Fruit fly (Drosophila melanogaster) S2 (cell line): ENCODE results near the gene Nop56.

Experiments used
- CG8478 ChIP-seq: fragments of >200 bp; optimal IDR thresholded peaks from 2 replicates; lab custom pipeline; 2018
- CTCF ChIP-seq, 2 experiments: fragments of >200 bp; optimal IDR thresholded peaks; 2 replicates each; lab custom pipeline; 2018

DNA sequence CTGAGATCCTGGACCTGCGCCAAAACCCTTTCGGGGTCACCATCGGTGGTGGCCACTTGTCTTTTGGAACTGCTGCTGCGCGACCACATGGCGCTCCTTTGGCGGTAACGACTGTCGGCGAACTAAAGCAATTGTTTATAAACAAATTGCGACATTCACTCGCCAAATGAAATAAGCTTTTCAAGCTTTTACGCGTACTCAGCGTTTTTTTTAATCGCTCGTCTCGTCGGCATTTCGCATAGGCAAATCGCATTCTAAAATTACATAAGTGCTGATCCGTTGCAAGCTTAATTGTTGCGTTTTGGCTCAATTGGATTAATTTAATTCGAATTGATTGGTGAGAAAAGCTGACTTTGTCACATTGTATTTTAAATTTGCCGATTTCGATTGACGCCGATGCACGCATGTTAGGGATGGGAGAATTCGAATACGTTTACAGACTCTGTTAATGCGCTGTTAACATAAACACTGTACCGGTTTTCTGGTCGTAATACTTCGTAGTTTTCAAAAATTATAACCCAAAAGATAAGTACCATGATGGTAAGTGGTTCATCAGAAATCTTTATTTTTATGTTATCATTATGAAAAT lies 3.8 kb upstream of the Nop56 start, which contains the start of gene pinta:
- no peak for TF ChIP-seq CG8478 (lab: Kevin White, UChicago)
- TF ChIP-seq CTCF (optimal IDR thresholded peaks at IDR 0.05; lab: Kevin White, UChicago), result no peak
